Worm (Caenorhabditis elegans) whole organism, early embryonic: ENCODE results near the gene btb-12.
"Not testable (repeated sequence)": the region's sequence is repeated elsewhere in the genome, so short reads cannot be mapped to it uniquely, and the experiment has no call there.

Experiments used
- aly-1 ChIP-seq: sonication (generic microtip); optimal IDR thresholded peaks from 2 replicates; lab custom pipeline; 2016; ENCODE audit warnings: missing genetic modification characterization, missing compliant biosample characterization
- ama-1 ChIP-seq: fragments of 150-350 bp; optimal IDR thresholded peaks from 2 replicates; lab custom pipeline; 2014
- ceh-13 ChIP-seq: fragments of 200-800 bp; sonication (Bioruptor generic); optimal IDR thresholded peaks from 2 replicates; lab custom pipeline; 2018; ENCODE audit warnings: mild to moderate bottlenecking, missing genetic modification characterization, missing compliant biosample characterization
- ceh-36 ChIP-seq: sonication (generic microtip); optimal IDR thresholded peaks from 2 replicates; lab custom pipeline; 2016; ENCODE audit warnings: missing genetic modification characterization, inconsistent platforms, missing compliant biosample characterization
- ets-7 ChIP-seq: sonication (generic microtip); optimal IDR thresholded peaks from 2 replicates; lab custom pipeline; 2016; ENCODE audit warnings: missing genotype, missing genetic modification characterization, missing compliant biosample characterization
- flt-1 ChIP-seq: fragments of 200-800 bp; sonication (Bioruptor generic); IDR thresholded peaks from 2 replicates; pipeline ENCODE4 v1.3.6; 2022; ENCODE audit warnings: missing genetic modification characterization, missing compliant biosample characterization
- hnd-1 ChIP-seq: sonication (generic microtip); optimal IDR thresholded peaks from 2 replicates; lab custom pipeline; 2016; ENCODE audit warnings: missing genetic modification characterization, missing compliant biosample characterization
- pes-1 ChIP-seq: fragments of 200-800 bp; sonication (Bioruptor generic); IDR thresholded peaks from 2 replicates; pipeline ENCODE4 v1.3.6; 2022; ENCODE audit warnings: missing genetic modification reagents, missing genetic modification characterization, missing compliant biosample characterization
- scrt-1 ChIP-seq: fragments of 200-800 bp; sonication (Bioruptor generic); IDR thresholded peaks from 2 replicates; pipeline ENCODE4 v1.3.6; 2022; ENCODE audit warnings: missing genetic modification characterization, missing compliant biosample characterization
- sea-1 ChIP-seq: fragments of 200-800 bp; sonication (Bioruptor generic); conservative IDR thresholded peaks from 2 replicates; pipeline ENCODE4 v1.3.6; 2022; ENCODE audit warnings: missing genetic modification characterization, missing compliant biosample characterization
- tbx-37 ChIP-seq: fragments of 200-800 bp; sonication (Bioruptor generic); conservative IDR thresholded peaks from 2 replicates; pipeline ENCODE4 v1.3.6; 2022; ENCODE audit warnings: missing genetic modification reagents, missing genetic modification characterization, missing compliant biosample characterization
- tra-4 ChIP-seq: sonication (generic microtip); optimal IDR thresholded peaks from 2 replicates; lab custom pipeline; 2017; ENCODE audit warnings: missing genetic modification characterization, missing compliant biosample characterization

DNA sequence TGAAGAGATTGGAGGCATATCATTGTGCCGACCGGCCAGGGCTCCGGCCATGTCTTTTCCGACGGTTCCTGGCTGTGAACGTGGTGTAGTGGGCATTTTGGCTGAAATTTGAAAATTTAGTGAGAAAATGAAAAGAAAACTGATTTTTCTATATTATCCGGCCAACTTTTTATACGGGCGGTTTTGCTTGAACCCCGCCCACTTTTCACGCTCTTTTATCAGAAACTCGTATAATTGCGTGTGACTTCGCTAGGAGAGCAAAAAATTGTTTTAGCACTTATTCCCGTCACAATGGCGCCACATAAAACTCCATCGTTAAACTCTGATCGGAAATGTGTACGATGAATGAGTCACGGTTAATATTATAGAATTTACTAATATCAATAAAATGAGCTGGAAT lies 22.8 kb upstream of the btb-12 start, which contains the start of gene C08E3.13:
- TF ChIP-seq ets-7; tbx-37; ceh-13 (GFP tag; lab: Kevin White, UChicago); ama-1 (lab: Kevin White, UChicago); scrt-1 (GFP tag; lab: Robert Waterston, UW); ceh-36 (tag; lab: Kevin White, UChicago); sea-1 (GFP tag; lab: Robert Waterston, UW); flt-1 (GFP tag; lab: Robert Waterston, UW); hnd-1; aly-1 (tag; lab: Kevin White, UChicago); tra-4 (tag; lab: Kevin White, UChicago); pes-1 (GFP tag; lab: Robert Waterston, UW): not testable (repeated sequence)
